Fruit fly (Drosophila melanogaster) whole organism, embryonic: Measurements from ENCODE around the gene CG32276.
A peak's percentile ranks its signal among the peaks of the same experiment; 100 is the strongest.

Experiments
- ATbp ChIP-seq: fragments of 200-800 bp; sonication (Bioruptor generic); optimal IDR thresholded peaks from 2 replicates; lab custom pipeline; 2017; ENCODE audit warnings: missing biosample characterization, mild to moderate bottlenecking, missing genetic modification characterization, missing genetic modification reagents
- Atf3 ChIP-seq: fragments of 200-800 bp; sonication (Bioruptor generic); optimal IDR thresholded peaks from 3 replicates; lab custom pipeline; 2016; ENCODE audit warnings: missing biosample characterization, missing genetic modification characterization
- Bgb ChIP-seq: fragments of 200-800 bp; sonication (Bioruptor generic); IDR thresholded peaks from 2 replicates; pipeline ENCODE4 v1.3.6; 2022; ENCODE audit warnings: missing biosample characterization, missing genetic modification characterization; ENCODE audit not compliant: partially characterized antibody
- CG10654 ChIP-seq: fragments of 200-800 bp; sonication (Bioruptor generic); optimal IDR thresholded peaks from 2 replicates; lab custom pipeline; 2016; ENCODE audit warnings: missing biosample characterization, missing genetic modification characterization
- CG12104 ChIP-seq: fragments of 200-800 bp; sonication (Bioruptor generic); optimal IDR thresholded peaks from 3 replicates; lab custom pipeline; 2016; ENCODE audit warnings: missing biosample characterization, missing genetic modification characterization
- CG14014 ChIP-seq: fragments of 200-800 bp; sonication (Bioruptor generic); IDR thresholded peaks from 2 replicates; pipeline ENCODE4 v1.3.6; 2022; ENCODE audit warnings: missing biosample characterization, missing genetic modification characterization
- CG14710 ChIP-seq: fragments of 200-800 bp; sonication (Bioruptor generic); optimal IDR thresholded peaks from 3 replicates; lab custom pipeline; 2019; ENCODE audit warnings: missing biosample characterization, mild to moderate bottlenecking, missing genetic modification characterization, moderate library complexity
- CG15479 ChIP-seq: fragments of 200-800 bp; sonication (Bioruptor generic); optimal IDR thresholded peaks from 3 replicates; lab custom pipeline; 2019; ENCODE audit warnings: missing biosample characterization, mild to moderate bottlenecking, missing genetic modification characterization, moderate library complexity
- CG15601 ChIP-seq: fragments of 200-800 bp; sonication (Bioruptor generic); optimal IDR thresholded peaks from 3 replicates; lab custom pipeline; 2019; ENCODE audit warnings: missing biosample characterization, mild to moderate bottlenecking, missing genetic modification characterization, moderate library complexity
- CG17361 ChIP-seq: fragments of 200-800 bp; sonication (Bioruptor generic); IDR thresholded peaks from 3 replicates; pipeline ENCODE4 v1.3.6; 2022; ENCODE audit warnings: missing biosample characterization, missing genetic modification characterization
- CG17385 ChIP-seq: fragments of 200-800 bp; sonication (Bioruptor generic); optimal IDR thresholded peaks from 3 replicates; lab custom pipeline; 2018; ENCODE audit warnings: missing biosample characterization, mild to moderate bottlenecking, missing genetic modification characterization
- CG17829 ChIP-seq: fragments of 200-800 bp; optimal IDR thresholded peaks from 2 replicates; lab custom pipeline; 2019; ENCODE audit warnings: missing biosample characterization, mild to moderate bottlenecking, missing genetic modification characterization, moderate library complexity
- CG18262 ChIP-seq: fragments of 200-800 bp; optimal IDR thresholded peaks from 3 replicates; lab custom pipeline; 2019; ENCODE audit warnings: missing biosample characterization, mild to moderate bottlenecking, missing genetic modification characterization, moderate library complexity
- CG18599 ChIP-seq: fragments of 200-800 bp; sonication (Bioruptor generic); optimal IDR thresholded peaks from 3 replicates; lab custom pipeline; 2017; ENCODE audit warnings: missing biosample characterization, missing genetic modification characterization, mild to moderate bottlenecking, moderate library complexity, missing genetic modification reagents
- CG18619 ChIP-seq: fragments of 200-800 bp; sonication (Bioruptor generic); optimal IDR thresholded peaks from 3 replicates; lab custom pipeline; 2017; ENCODE audit warnings: missing biosample characterization, mild to moderate bottlenecking, missing genetic modification characterization
- CG2120 ChIP-seq: fragments of 200-800 bp; sonication (Bioruptor generic); optimal IDR thresholded peaks from 3 replicates; lab custom pipeline; 2016; ENCODE audit warnings: missing biosample characterization, missing genetic modification characterization
- CG2202 ChIP-seq: fragments of 200-800 bp; sonication (Bioruptor generic); optimal IDR thresholded peaks from 2 replicates; lab custom pipeline; 2018; ENCODE audit warnings: missing biosample characterization, mild to moderate bottlenecking, missing genetic modification characterization
- CG34224 ChIP-seq: fragments of 200-800 bp; sonication (Bioruptor generic); IDR thresholded peaks from 3 replicates; pipeline ENCODE4 v1.3.6; 2022; ENCODE audit warnings: missing biosample characterization, missing genetic modification characterization; ENCODE audit not compliant: partially characterized antibody
- CG6254 ChIP-seq: fragments of 200-800 bp; sonication (Bioruptor generic); optimal IDR thresholded peaks from 3 replicates; lab custom pipeline; 2017; ENCODE audit warnings: mild to moderate bottlenecking, missing biosample characterization, missing genetic modification reagents, missing genetic modification characterization
- CG8281 ChIP-seq: fragments of 200-800 bp; sonication (Bioruptor generic); optimal IDR thresholded peaks from 2 replicates; lab custom pipeline; 2018; ENCODE audit warnings: missing biosample characterization, mild to moderate bottlenecking, missing genetic modification characterization, moderate library complexity
- CG8944 ChIP-seq: fragments of 200-800 bp; sonication (Bioruptor generic); optimal IDR thresholded peaks from 3 replicates; lab custom pipeline; 2016; ENCODE audit warnings: missing biosample characterization, missing genetic modification characterization
- CG9817 ChIP-seq: fragments of 200-800 bp; sonication (Bioruptor generic); optimal IDR thresholded peaks from 2 replicates; lab custom pipeline; 2018; ENCODE audit warnings: missing biosample characterization, mild to moderate bottlenecking, missing genetic modification characterization, moderate library complexity
- CoRest ChIP-seq: fragments of 200-800 bp; sonication (Bioruptor generic); optimal IDR thresholded peaks from 3 replicates; lab custom pipeline; 2018; ENCODE audit warnings: missing biosample characterization, mild to moderate bottlenecking, missing genetic modification characterization, moderate library complexity
- Dip2 ChIP-seq: fragments of 200-800 bp; sonication (Bioruptor generic); IDR thresholded peaks from 2 replicates; pipeline ENCODE4 v1.3.6; 2022; ENCODE audit warnings: missing biosample characterization, missing genetic modification characterization
- Dp ChIP-seq: fragments of 200-800 bp; sonication (Bioruptor generic); optimal IDR thresholded peaks from 2 replicates; lab custom pipeline; 2018; ENCODE audit warnings: missing biosample characterization, mild to moderate bottlenecking, missing genetic modification characterization, moderate library complexity
- E2f2 ChIP-seq: fragments of 200-800 bp; sonication (Bioruptor generic); IDR thresholded peaks from 2 replicates; pipeline ENCODE4 v1.3.6; 2022; ENCODE audit warnings: missing biosample characterization, missing genetic modification characterization
- Mes4 ChIP-seq: fragments of 200-800 bp; sonication (Bioruptor generic); optimal IDR thresholded peaks from 2 replicates; lab custom pipeline; 2016; ENCODE audit warnings: missing biosample characterization, missing genetic modification characterization
- Mrtf ChIP-seq: fragments of 200-800 bp; sonication (Bioruptor generic); IDR thresholded peaks from 3 replicates; pipeline ENCODE4 v1.3.6; 2022; ENCODE audit warnings: missing biosample characterization, missing genetic modification characterization
- Neu2 ChIP-seq: fragments of 200-800 bp; sonication (Bioruptor generic); optimal IDR thresholded peaks from 3 replicates; lab custom pipeline; 2016; ENCODE audit warnings: missing biosample characterization, missing genetic modification characterization, borderline replicate concordance
- Poxn ChIP-seq: fragments of 200-800 bp; sonication (Bioruptor generic); IDR thresholded peaks from 2 replicates; pipeline ENCODE4 v1.3.6; 2022; ENCODE audit warnings: missing biosample characterization, missing genetic modification characterization
- Ravus ChIP-seq: fragments of 200-800 bp; sonication (Bioruptor generic); IDR thresholded peaks from 2 replicates; pipeline ENCODE4 v1.3.6; 2022; ENCODE audit warnings: missing biosample characterization, missing genetic modification characterization
- Sox102F ChIP-seq: fragments of 200-800 bp; sonication (Bioruptor generic); optimal IDR thresholded peaks from 2 replicates; lab custom pipeline; 2018; ENCODE audit warnings: missing biosample characterization, mild to moderate bottlenecking, missing genetic modification characterization, moderate library complexity
- bowl ChIP-seq: fragments of 200-800 bp; sonication (Bioruptor generic); IDR thresholded peaks from 2 replicates; pipeline ENCODE4 v1.3.6; 2022; ENCODE audit warnings: missing biosample characterization, missing genetic modification characterization
- cad ChIP-seq: fragments of >200 bp; optimal IDR thresholded peaks from 2 replicates; lab custom pipeline; 2017; ENCODE audit warnings: missing biosample characterization, missing genetic modification characterization
- dati ChIP-seq: fragments of 200-800 bp; sonication (Bioruptor generic); IDR thresholded peaks from 2 replicates; pipeline ENCODE4 v1.3.6; 2022; ENCODE audit warnings: missing biosample characterization, missing genetic modification characterization
- dpn ChIP-seq, 2 experiments: fragments of 200-800 bp; sonication (Bioruptor generic); optimal IDR thresholded peaks; 3 replicates each; lab custom pipeline; 2016; ENCODE audit warnings: missing biosample characterization in 2 of 2, missing genetic modification characterization in 2 of 2
- gsb ChIP-seq: fragments of 200-800 bp; sonication (Bioruptor generic); IDR thresholded peaks from 2 replicates; pipeline ENCODE4 v1.3.6; 2022; ENCODE audit warnings: missing biosample characterization, missing genetic modification characterization
- ken ChIP-seq: fragments of 200-800 bp; sonication (Bioruptor generic); IDR thresholded peaks from 3 replicates; pipeline ENCODE4 v1.3.6; 2022; ENCODE audit warnings: missing biosample characterization, missing genetic modification characterization
- knrl ChIP-seq: fragments of 200-800 bp; sonication (Bioruptor generic); IDR thresholded peaks from 3 replicates; pipeline ENCODE4 v1.3.6; 2022; ENCODE audit warnings: missing biosample characterization, missing genetic modification characterization; ENCODE audit not compliant: partially characterized antibody
- nau ChIP-seq: fragments of 200-800 bp; sonication (Bioruptor generic); optimal IDR thresholded peaks from 3 replicates; lab custom pipeline; 2017; ENCODE audit warnings: missing biosample characterization, mild to moderate bottlenecking, missing genetic modification characterization, missing genetic modification reagents
- pum ChIP-seq: fragments of 200-800 bp; sonication (Bioruptor generic); optimal IDR thresholded peaks from 2 replicates; lab custom pipeline; 2016; ENCODE audit warnings: missing biosample characterization, missing genetic modification characterization
- repo ChIP-seq: fragments of 200-800 bp; sonication (Bioruptor generic); optimal IDR thresholded peaks from 2 replicates; lab custom pipeline; 2016; ENCODE audit warnings: missing biosample characterization, missing genetic modification characterization
- salm ChIP-seq: fragments of 200-800 bp; sonication (Bioruptor generic); optimal IDR thresholded peaks from 2 replicates; lab custom pipeline; 2018; ENCODE audit warnings: missing biosample characterization, mild to moderate bottlenecking, missing genetic modification characterization
- schlank ChIP-seq: fragments of 200-800 bp; sonication (Bioruptor generic); optimal IDR thresholded peaks from 2 replicates; lab custom pipeline; 2018; ENCODE audit warnings: missing biosample characterization, mild to moderate bottlenecking, missing genetic modification characterization
- sens-2 ChIP-seq: fragments of 200-800 bp; sonication (Bioruptor generic); IDR thresholded peaks from 2 replicates; pipeline ENCODE4 v1.3.6; 2022; ENCODE audit warnings: missing biosample characterization, missing genetic modification characterization
- sisA ChIP-seq: fragments of 200-800 bp; sonication (Bioruptor generic); IDR thresholded peaks from 2 replicates; pipeline ENCODE4 v1.3.6; 2022; ENCODE audit warnings: missing biosample characterization, missing genetic modification characterization
- ttk ChIP-seq: fragments of 200-800 bp; sonication (Bioruptor generic); IDR thresholded peaks from 2 replicates; pipeline ENCODE4 v2.1.2; 2022; ENCODE audit warnings: missing biosample characterization, missing genetic modification characterization
- tup ChIP-seq: fragments of 200-800 bp; sonication (Bioruptor generic); optimal IDR thresholded peaks from 2 replicates; lab custom pipeline; 2016; ENCODE audit warnings: missing biosample characterization, mild to moderate bottlenecking, missing genetic modification characterization, moderate library complexity
- zen ChIP-seq: fragments of 200-800 bp; sonication (Bioruptor generic); optimal IDR thresholded peaks from 3 replicates; lab custom pipeline; 2018; ENCODE audit warnings: missing biosample characterization, mild to moderate bottlenecking, missing genetic modification characterization, moderate library complexity
- zfh2 ChIP-seq: fragments of 200-800 bp; sonication (Bioruptor generic); optimal IDR thresholded peaks from 2 replicates; lab custom pipeline; 2016; ENCODE audit warnings: missing biosample characterization, missing genetic modification characterization

CG32276 gene

DNA sequence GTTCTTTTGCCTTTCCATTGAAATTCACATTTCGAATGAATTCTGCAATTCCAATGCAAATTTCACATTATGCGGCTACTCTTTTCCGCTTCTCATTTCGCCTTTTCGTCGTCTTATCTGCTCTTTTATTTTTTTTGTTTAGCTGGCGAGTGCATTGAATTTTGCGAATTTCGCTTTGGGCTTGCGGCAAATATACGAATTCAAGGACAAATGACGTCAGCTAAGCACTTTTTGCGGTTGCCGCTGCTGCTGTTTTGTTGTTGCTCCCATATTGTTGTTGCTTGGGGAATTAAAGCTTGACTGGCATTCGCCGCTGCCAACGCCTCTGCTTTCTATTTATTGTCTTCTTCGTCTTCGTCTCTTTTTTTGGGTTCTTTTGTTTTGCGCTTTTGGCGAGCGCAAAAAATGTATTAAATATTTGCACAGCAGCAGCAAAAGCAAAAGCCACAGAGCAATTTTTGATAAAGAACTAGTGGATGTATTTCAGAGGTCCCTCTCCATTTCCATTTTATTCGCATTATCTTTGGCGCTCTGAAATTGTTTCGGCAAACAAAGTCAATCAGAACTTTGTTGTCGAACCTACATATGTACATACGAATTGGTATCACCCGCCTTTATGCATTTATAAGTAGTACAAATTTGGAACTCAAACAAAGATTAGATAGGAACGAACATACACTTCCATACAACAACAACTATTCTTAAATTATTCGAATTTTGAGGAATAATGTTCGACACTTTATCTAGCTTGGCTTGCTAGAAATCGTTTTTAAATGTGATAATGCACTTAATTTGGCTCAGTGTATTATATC, 41.1 kb upstream of the CG32276 start (continued):
- no peak for TF ChIP-seq repo (GFP tag; lab: Kevin White, UChicago)
- TF ChIP-seq Atf3 (GFP tag; lab: Kevin White, UChicago) = no peak
- TF ChIP-seq Dip2 = no peak
- peak; percentile 50 for TF ChIP-seq ATbp
- no peak for TF ChIP-seq CG15479 (GFP tag; lab: Kevin White, UChicago)
- TF ChIP-seq CG18262 (tag; lab: Kevin White, UChicago) = no peak
- no peak for TF ChIP-seq CG34224 (GFP tag; lab: Robert Waterston, UW)
- no peak for TF ChIP-seq sisA (GFP tag; lab: Robert Waterston, UW)
- TF ChIP-seq CG12104 (GFP tag; lab: Kevin White, UChicago) = no peak
- no peak for TF ChIP-seq ken
- TF ChIP-seq sens-2 (GFP tag; lab: Robert Waterston, UW) = no peak
- no peak for TF ChIP-seq Sox102F (GFP tag; lab: Kevin White, UChicago)
- TF ChIP-seq CG6254 = no peak
- no peak for TF ChIP-seq CG14014 (GFP tag; lab: Robert Waterston, UW)
- no peak for TF ChIP-seq pum
- TF ChIP-seq Bgb (GFP tag; lab: Robert Waterston, UW) = no peak
- TF ChIP-seq CG18599 (GFP tag; lab: Kevin White, UChicago) = no peak
- no peak for TF ChIP-seq CG18619 (GFP tag; lab: Kevin White, UChicago)
- TF ChIP-seq Neu2 (GFP tag; lab: Kevin White, UChicago) = no peak
- no peak for TF ChIP-seq cad (GFP tag; lab: Kevin White, UChicago)
- TF ChIP-seq Dp = no peak
- no peak for TF ChIP-seq schlank (tag; lab: Kevin White, UChicago)
- no peak; the same call in 2 of the 3 replicates for TF ChIP-seq knrl (GFP tag; lab: Robert Waterston, UW)
- peak; percentile 13 for TF ChIP-seq CG17385
- no peak for TF ChIP-seq CG8944
- TF ChIP-seq Poxn (GFP tag; lab: Robert Waterston, UW) = no peak
- no peak for TF ChIP-seq zen (tag; lab: Kevin White, UChicago)
- TF ChIP-seq Ravus (GFP tag; lab: Robert Waterston, UW) = no peak
- no peak for TF ChIP-seq CG10654
- no peak for TF ChIP-seq CG17361 (GFP tag; lab: Robert Waterston, UW)
- TF ChIP-seq dati (GFP tag; lab: Robert Waterston, UW) = no peak
- no peak for TF ChIP-seq CG2202 (tag; lab: Kevin White, UChicago)
- no peak for TF ChIP-seq CG9817
- no peak for TF ChIP-seq tup (GFP tag; lab: Kevin White, UChicago)
- no peak for TF ChIP-seq dpn (GFP tag; optimal IDR thresholded peaks at IDR 0.05; lab: Kevin White, UChicago)
- TF ChIP-seq Mrtf = no peak
- no peak for TF ChIP-seq E2f2
- no peak for TF ChIP-seq CG8281 (tag; lab: Kevin White, UChicago)
- TF ChIP-seq gsb (GFP tag; lab: Robert Waterston, UW) = no peak
- no peak for TF ChIP-seq Mes4 (GFP tag; lab: Kevin White, UChicago)
- no peak for TF ChIP-seq CG17829
- TF ChIP-seq CoRest = no peak
- no peak for TF ChIP-seq CG14710 (tag; lab: Kevin White, UChicago)
- no peak for TF ChIP-seq nau
- peak; percentile 54 for TF ChIP-seq salm (tag; lab: Kevin White, UChicago)
- TF ChIP-seq CG2120 (GFP tag; lab: Kevin White, UChicago) = no peak
- no peak for TF ChIP-seq zfh2 (GFP tag; lab: Kevin White, UChicago)
- no peak for TF ChIP-seq ttk
- peak; percentile 5 for TF ChIP-seq CG15601 (tag; lab: Kevin White, UChicago)
- TF ChIP-seq bowl (GFP tag; lab: Robert Waterston, UW) = no peak
